Worm (Caenorhabditis elegans) whole organism, L3 larva: ENCODE data around the gene C50D2.1.

Source experiments
- aly-2 ChIP-seq: fragments of 150-350 bp; optimal IDR thresholded peaks from 2 replicates; lab custom pipeline; 2014; ENCODE audit warnings: missing biosample characterization, missing genetic modification characterization
- egl-5 ChIP-seq: fragments of 150-350 bp; optimal IDR thresholded peaks from 2 replicates; lab custom pipeline; 2017; ENCODE audit warnings: missing biosample characterization, missing genetic modification reagents, missing genetic modification characterization, inconsistent platforms
- elt-3 ChIP-seq, 3 experiments: fragments of 150-350 bp in 1 of 3; sonication (generic microtip) in 2 of 3; optimal IDR thresholded peaks; 2 replicates in 2 of 3; 4 replicates in 1 of 3; lab custom pipeline; 2014 to 2017; ENCODE audit warnings: missing biosample characterization in 3 of 3, missing genetic modification characterization in 3 of 3
- lin-39 ChIP-seq: fragments of 150-350 bp; optimal IDR thresholded peaks from 2 replicates; lab custom pipeline; 2018; ENCODE audit warnings: missing biosample characterization, missing genetic modification reagents, missing genetic modification characterization
- mdl-1 ChIP-seq: fragments of 150-350 bp; optimal IDR thresholded peaks from 2 replicates; lab custom pipeline; 2014; ENCODE audit warnings: missing biosample characterization, missing genetic modification characterization
- nhr-11 ChIP-seq: fragments of 150-350 bp; optimal IDR thresholded peaks from 2 replicates; lab custom pipeline; 2014; ENCODE audit warnings: missing biosample characterization, missing genetic modification characterization
- nhr-12 ChIP-seq: fragments of 150-350 bp; optimal IDR thresholded peaks from 2 replicates; lab custom pipeline; 2014; ENCODE audit warnings: missing biosample characterization, missing genetic modification characterization
- nhr-25 ChIP-seq: sonication (generic microtip); optimal IDR thresholded peaks from 2 replicates; lab custom pipeline; 2017; ENCODE audit warnings: missing biosample characterization, missing genetic modification characterization
- nhr-28 ChIP-seq: fragments of 150-350 bp; optimal IDR thresholded peaks from 2 replicates; lab custom pipeline; 2014; ENCODE audit warnings: missing biosample characterization, missing genetic modification characterization
- nhr-77 ChIP-seq: fragments of 150-350 bp; optimal IDR thresholded peaks from 2 replicates; lab custom pipeline; 2014; ENCODE audit warnings: missing biosample characterization, missing genetic modification characterization
- snpc-4 ChIP-seq: fragments of 150-350 bp; optimal IDR thresholded peaks from 2 replicates; lab custom pipeline; 2014; ENCODE audit warnings: missing biosample characterization, missing genetic modification characterization
- zag-1 ChIP-seq: fragments of 150-350 bp; optimal IDR thresholded peaks from 2 replicates; lab custom pipeline; 2014; ENCODE audit warnings: missing biosample characterization, missing genetic modification characterization
- ztf-11 ChIP-seq: fragments of 150-350 bp; optimal IDR thresholded peaks from 2 replicates; lab custom pipeline; 2014; ENCODE audit warnings: missing biosample characterization, missing genetic modification characterization

DNA sequence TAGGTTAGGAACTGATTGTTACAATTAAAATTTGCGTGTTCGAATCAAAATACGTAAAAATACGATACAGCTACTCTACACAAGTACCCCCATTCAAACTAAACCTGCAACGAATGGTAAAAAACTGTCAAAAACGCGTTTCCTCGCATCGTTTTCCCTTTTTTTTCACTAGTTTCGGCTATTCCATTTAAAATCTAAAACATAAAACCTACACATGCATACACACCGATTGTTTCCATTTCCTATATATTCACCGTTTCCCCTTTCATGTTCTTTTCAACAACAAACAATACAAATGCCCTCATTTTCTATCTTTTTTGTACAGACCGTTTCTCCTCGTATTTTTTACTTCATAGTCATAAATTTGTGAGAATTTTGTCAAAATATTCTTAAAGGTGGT lies 42.6 kb upstream of the C50D2.1 start:
- TF ChIP-seq nhr-28 (no peak), mdl-1 (tag; lab: Kevin White, UChicago) (no peak), ztf-11 (tag; lab: Kevin White, UChicago) (no peak), nhr-11 (tag; lab: Kevin White, UChicago) (no peak), elt-3 (tag; optimal IDR thresholded peaks at IDR 0.05; lab: Kevin White, UChicago) (no peak), nhr-12 (tag; lab: Kevin White, UChicago) (no peak), nhr-25 (tag; lab: Kevin White, UChicago) (no peak), snpc-4 (no peak), zag-1 (tag; lab: Kevin White, UChicago) (no peak), egl-5 (tag; lab: Kevin White, UChicago) (no peak), nhr-77 (tag; lab: Kevin White, UChicago) (no peak), lin-39 (tag; lab: Kevin White, UChicago) (no peak), aly-2 (tag; lab: Kevin White, UChicago) (no peak)
